Fruit fly (Drosophila melanogaster): ENCODE measurements around the gene nom.

- TF ChIP-seq Deaf1 (tag; optimal IDR thresholded peaks at IDR 0.05) (no peak), dati (GFP tag; IDR thresholded peaks at IDR 0.05) (no peak)
These were observed 21.2 kb downstream of the nom start for dm6 chr3R:8744198-8744597.

Measured in whole organism, embryonic.